Fruit fly (Drosophila melanogaster): ENCODE measurements around the gene r2d2.

r2d2 gene

dm6 chr2L:7808886-7809698 is 9.1 kb downstream of the r2d2 start:
- TF ChIP-seq CG9705 (GFP tag; optimal IDR thresholded peaks at IDR 0.05) (no peak), jim (GFP tag; optimal IDR thresholded peaks at IDR 0.05) (peak; percentile 18), brk (GFP tag; optimal IDR thresholded peaks at IDR 0.05) (peak; percentile 16), Vsx2 (GFP tag; optimal IDR thresholded peaks at IDR 0.05; ENCODE audit: partially characterized antibody) (no peak), ey (GFP tag; optimal IDR thresholded peaks at IDR 0.05) (no peak), Hr78 (GFP tag; optimal IDR thresholded peaks at IDR 0.05) (no peak)

dm6 chr2L:7809699-7810088 is 9.7 kb downstream of the r2d2 start:
- no peak for TF ChIP-seq pan (optimal IDR thresholded peaks at IDR 0.05)
- no peak for TF ChIP-seq brk (GFP tag; optimal IDR thresholded peaks at IDR 0.05)
- TF ChIP-seq Dfd (GFP tag; optimal IDR thresholded peaks at IDR 0.05), result no peak
- TF ChIP-seq tai (GFP tag; optimal IDR thresholded peaks at IDR 0.05), result no peak
- peak; percentile 71 for TF ChIP-seq N (GFP tag; optimal IDR thresholded peaks at IDR 0.05)
- no peak for TF ChIP-seq Mio (GFP tag; optimal IDR thresholded peaks at IDR 0.05)
- no peak for TF ChIP-seq OdsH (GFP tag; optimal IDR thresholded peaks at IDR 0.05)
- TF ChIP-seq foxo (GFP tag; optimal IDR thresholded peaks at IDR 0.05), result no peak
- TF ChIP-seq HLH106 (tag; optimal IDR thresholded peaks at IDR 0.05), result no peak
- TF ChIP-seq Rel (GFP tag; optimal IDR thresholded peaks at IDR 0.05), result no peak
- TF ChIP-seq Rel (tag; optimal IDR thresholded peaks at IDR 0.05), result peak; percentile 68
- TF ChIP-seq sage (GFP tag; optimal IDR thresholded peaks at IDR 0.05), result no peak
- TF ChIP-seq Sp1 (GFP tag; optimal IDR thresholded peaks at IDR 0.05), result peak; percentile 26
- peak; percentile 53 for TF ChIP-seq fru (GFP tag; optimal IDR thresholded peaks at IDR 0.05)
- peak; percentile 39 for TF ChIP-seq Jra (GFP tag; optimal IDR thresholded peaks at IDR 0.05)
- TF ChIP-seq CG9705 (GFP tag; optimal IDR thresholded peaks at IDR 0.05), result peak; percentile 19
- no peak for TF ChIP-seq Hr78 (GFP tag; optimal IDR thresholded peaks at IDR 0.05)
- TF ChIP-seq Myc (optimal IDR thresholded peaks at IDR 0.05), result no peak
- TF ChIP-seq CG32264 (GFP tag; optimal IDR thresholded peaks at IDR 0.05), result no peak
- no peak for TF ChIP-seq dmrt93B (GFP tag; optimal IDR thresholded peaks at IDR 0.05)
- no peak for TF ChIP-seq GATAd (GFP tag; optimal IDR thresholded peaks at IDR 0.05)
- peak; percentile 40 for TF ChIP-seq br (GFP tag; optimal IDR thresholded peaks at IDR 0.05)
- no peak for TF ChIP-seq woc (GFP tag; optimal IDR thresholded peaks at IDR 0.05)
- no peak for TF ChIP-seq Hnf4 (GFP tag; optimal IDR thresholded peaks at IDR 0.05)
- TF ChIP-seq ey (GFP tag; optimal IDR thresholded peaks at IDR 0.05), result peak; percentile 6
- TF ChIP-seq Abd-B (GFP tag; optimal IDR thresholded peaks at IDR 0.05), result no peak
- TF ChIP-seq Dif (GFP tag; optimal IDR thresholded peaks at IDR 0.05; ENCODE audit: partially characterized antibody), result peak; percentile 99
- no peak for TF ChIP-seq jim (GFP tag; optimal IDR thresholded peaks at IDR 0.05)
- peak; percentile 30 for TF ChIP-seq psq (GFP tag; optimal IDR thresholded peaks at IDR 0.05)
- TF ChIP-seq dsf (GFP tag; optimal IDR thresholded peaks at IDR 0.05; ENCODE audit: borderline replicate concordance), result no peak
- no peak for TF ChIP-seq lola (GFP tag; optimal IDR thresholded peaks at IDR 0.05)
- TF ChIP-seq Hr83 (GFP tag; optimal IDR thresholded peaks at IDR 0.05; ENCODE audit: poor library complexity, severe bottlenecking), result peak; percentile 95
- TF ChIP-seq usp (GFP tag; optimal IDR thresholded peaks at IDR 0.05), result no peak
- TF ChIP-seq Vsx2 (GFP tag; optimal IDR thresholded peaks at IDR 0.05; ENCODE audit: partially characterized antibody), result peak; percentile 99
- peak; percentile 41 for TF ChIP-seq rgr (GFP tag; optimal IDR thresholded peaks at IDR 0.05)
- no peak for TF ChIP-seq sv (GFP tag; optimal IDR thresholded peaks at IDR 0.05)
- TF ChIP-seq dl (GFP tag; optimal IDR thresholded peaks at IDR 0.05; ENCODE audit: insufficient read depth in 1 of 2, partially characterized antibody in 2 of 2), result peak; percentile 93 to 95
- peak; percentile 59 for TF ChIP-seq h (GFP tag; optimal IDR thresholded peaks at IDR 0.05)
- no peak for TF ChIP-seq CrebA (GFP tag; optimal IDR thresholded peaks at IDR 0.05; ENCODE audit: borderline replicate concordance)

Measured in whole organism, wandering third instar larva.